Worm (Caenorhabditis elegans) whole organism, L4 larva: ENCODE results near the gene ttr-30.
"Not testable (repeated sequence)": the region's sequence is repeated elsewhere in the genome, so short reads cannot be mapped to it uniquely, and the experiment has no call there.

ENCODE experiments used
- F37D6.2 ChIP-seq: sonication (generic microtip); optimal IDR thresholded peaks from 2 replicates; lab custom pipeline; 2016; ENCODE audit warnings: mild to moderate bottlenecking, missing genetic modification characterization, missing compliant biosample characterization
- F44E2.7 ChIP-seq: fragments of 200-800 bp; sonication (Bioruptor generic); IDR thresholded peaks from 2 replicates; pipeline ENCODE4 v2.1.2; 2022; ENCODE audit warnings: missing genetic modification characterization, missing compliant biosample characterization
- T26A8.4 ChIP-seq: fragments of 200-800 bp; sonication (Bioruptor generic); IDR thresholded peaks from 2 replicates; pipeline ENCODE4 v1.3.6; 2022; ENCODE audit warnings: missing genetic modification characterization, missing compliant biosample characterization
- ZK337.2 ChIP-seq: fragments of 200-800 bp; sonication (Bioruptor generic); IDR thresholded peaks from 2 replicates; pipeline ENCODE4 v1.3.6; 2022; ENCODE audit warnings: missing genetic modification reagents, missing genetic modification characterization, missing compliant biosample characterization
- ZK546.5 ChIP-seq, 2 experiments: sonication (generic microtip); optimal IDR thresholded peaks; 2 replicates each; lab custom pipeline; 2017; ENCODE audit warnings: missing biosample characterization in 2 of 2, missing genetic modification characterization in 2 of 2
- aha-1 ChIP-seq: fragments of 150-350 bp; peaks from one replicate; lab custom pipeline; 2014; ENCODE audit warnings: missing biosample characterization, missing genetic modification characterization
- ceh-20 ChIP-seq: fragments of 200-800 bp; sonication (Bioruptor generic); IDR thresholded peaks from 2 replicates; pipeline ENCODE4 v1.3.6; 2022; ENCODE audit warnings: missing genetic modification reagents, missing genetic modification characterization, missing compliant biosample characterization
- ceh-44 ChIP-seq: fragments of 200-800 bp; sonication (Bioruptor generic); IDR thresholded peaks from 2 replicates; pipeline ENCODE4 v1.3.6; 2022; ENCODE audit warnings: missing genetic modification reagents, missing genetic modification characterization, missing compliant biosample characterization
- ceh-62 ChIP-seq: sonication (generic microtip); optimal IDR thresholded peaks from 2 replicates; lab custom pipeline; 2017; ENCODE audit warnings: missing biosample characterization, missing genetic modification characterization
- ces-1 ChIP-seq: fragments of 150-350 bp; sonication (generic microtip); optimal IDR thresholded peaks from 4 replicates; lab custom pipeline; 2014; ENCODE audit warnings: missing biosample characterization, missing genetic modification reagents, missing genetic modification characterization
- daf-16 ChIP-seq, 3 experiments: sonication (generic microtip); optimal IDR thresholded peaks; 2 replicates each; lab custom pipeline; 2016 to 2017; ENCODE audit warnings: missing genetic modification characterization in 3 of 3, missing genetic modification reagents in 3 of 3, mild to moderate bottlenecking in 2 of 3, missing compliant biosample characterization in 2 of 3, missing biosample characterization in 1 of 3, moderate library complexity in 1 of 3
- daf-19 ChIP-seq: fragments of 200-800 bp; sonication (Bioruptor generic); conservative IDR thresholded peaks from 2 replicates; pipeline ENCODE4 v1.3.6; 2022; ENCODE audit warnings: missing genetic modification characterization, missing compliant biosample characterization
- daf-8 ChIP-seq: fragments of 200-800 bp; sonication (Bioruptor generic); IDR thresholded peaks from 2 replicates; pipeline ENCODE4 v1.3.6; 2022; ENCODE audit warnings: missing genetic modification characterization, missing compliant biosample characterization
- dmd-8 ChIP-seq: fragments of 200-800 bp; sonication (Bioruptor generic); IDR thresholded peaks from 2 replicates; pipeline ENCODE4 v1.3.6; 2022; ENCODE audit warnings: missing genetic modification characterization, missing compliant biosample characterization
- dmd-9 ChIP-seq: fragments of 200-800 bp; sonication (Bioruptor generic); IDR thresholded peaks from 2 replicates; pipeline ENCODE4 v1.3.6; 2022; ENCODE audit warnings: missing genetic modification reagents, missing genetic modification characterization, missing compliant biosample characterization
- duxl-1 ChIP-seq: sonication (generic microtip); optimal IDR thresholded peaks from 2 replicates; lab custom pipeline; 2016; ENCODE audit warnings: mild to moderate bottlenecking, missing genetic modification characterization, moderate library complexity, missing compliant biosample characterization; ENCODE audit not compliant: poor library complexity
- egl-27 ChIP-seq: sonication (generic microtip); optimal IDR thresholded peaks from 3 replicates; lab custom pipeline; 2017; ENCODE audit warnings: missing biosample characterization, missing genetic modification reagents, missing genetic modification characterization
- fos-1 ChIP-seq: fragments of 150-350 bp; optimal IDR thresholded peaks from 2 replicates; lab custom pipeline; 2014; ENCODE audit warnings: missing biosample characterization, missing genetic modification characterization
- gei-8 ChIP-seq: fragments of 200-800 bp; sonication (Bioruptor generic); optimal IDR thresholded peaks from 2 replicates; lab custom pipeline; 2018; ENCODE audit warnings: mild to moderate bottlenecking, missing genetic modification characterization, missing compliant biosample characterization
- hlh-11 ChIP-seq: fragments of 200-800 bp; sonication (Bioruptor generic); optimal IDR thresholded peaks from 2 replicates; lab custom pipeline; 2018; ENCODE audit warnings: mild to moderate bottlenecking, missing genetic modification characterization, missing compliant biosample characterization
- hlh-30 ChIP-seq: sonication (generic microtip); optimal IDR thresholded peaks from 2 replicates; lab custom pipeline; 2017; ENCODE audit warnings: antibody characterized with exemption, mild to moderate bottlenecking, missing genetic modification characterization, missing compliant biosample characterization; ENCODE audit not compliant: insufficient read depth
- hmg-1.1 ChIP-seq: fragments of 200-800 bp; sonication (Bioruptor generic); IDR thresholded peaks from 2 replicates; pipeline ENCODE4 v1.3.6; 2022; ENCODE audit warnings: missing genetic modification reagents, missing genetic modification characterization, missing compliant biosample characterization
- jun-1 ChIP-seq: fragments of 150-350 bp; optimal IDR thresholded peaks from 2 replicates; lab custom pipeline; 2014; ENCODE audit warnings: missing biosample characterization, missing genetic modification reagents, missing genetic modification characterization
- lim-7 ChIP-seq: fragments of 200-800 bp; sonication (Bioruptor generic); IDR thresholded peaks from 2 replicates; pipeline ENCODE4 v1.3.6; 2022; ENCODE audit warnings: missing genetic modification characterization, missing compliant biosample characterization
- lin-38 ChIP-seq: fragments of 200-800 bp; sonication (Bioruptor generic); IDR thresholded peaks from 2 replicates; pipeline ENCODE4 v1.3.6; 2022; ENCODE audit warnings: missing genetic modification reagents, missing genetic modification characterization, missing compliant biosample characterization
- madf-9 ChIP-seq: fragments of 200-800 bp; sonication (Bioruptor generic); conservative IDR thresholded peaks from 2 replicates; pipeline ENCODE4 v1.3.6; 2022; ENCODE audit warnings: missing genetic modification reagents, missing genetic modification characterization, missing compliant biosample characterization
- mdl-1 ChIP-seq, 2 experiments: fragments of 150-350 bp in 1 of 2; sonication (generic microtip) in 1 of 2; optimal IDR thresholded peaks; 2 replicates each; lab custom pipeline; 2014 to 2017; ENCODE audit warnings: missing biosample characterization in 2 of 2, missing genetic modification characterization in 2 of 2
- mdt-29 ChIP-seq: fragments of 200-800 bp; sonication (Bioruptor generic); IDR thresholded peaks from 2 replicates; pipeline ENCODE4 v1.3.6; 2022; ENCODE audit warnings: missing genetic modification reagents, missing genetic modification characterization, missing compliant biosample characterization
- mes-2 ChIP-seq: sonication (generic microtip); optimal IDR thresholded peaks from 2 replicates; lab custom pipeline; 2016; ENCODE audit warnings: missing genotype, mild to moderate bottlenecking, missing genetic modification characterization, missing compliant biosample characterization; ENCODE audit not compliant: poor library complexity, severe bottlenecking
- mxl-3 ChIP-seq: fragments of 200-800 bp; sonication (Bioruptor generic); optimal IDR thresholded peaks from 2 replicates; lab custom pipeline; 2018; ENCODE audit warnings: mild to moderate bottlenecking, missing genetic modification characterization, missing compliant biosample characterization
- nhr-10 ChIP-seq: fragments of 150-350 bp; optimal IDR thresholded peaks from 2 replicates; lab custom pipeline; 2014; ENCODE audit warnings: missing biosample characterization, missing genetic modification characterization
- nhr-11 ChIP-seq: fragments of 150-350 bp; optimal IDR thresholded peaks from 2 replicates; lab custom pipeline; 2014; ENCODE audit warnings: missing biosample characterization, missing genetic modification characterization
- nhr-111 ChIP-seq: fragments of 200-800 bp; sonication (Bioruptor generic); optimal IDR thresholded peaks from 2 replicates; lab custom pipeline; 2018; ENCODE audit warnings: mild to moderate bottlenecking, missing genetic modification characterization, missing compliant biosample characterization
- nhr-25 ChIP-seq: sonication (generic microtip); optimal IDR thresholded peaks from 2 replicates; lab custom pipeline; 2017; ENCODE audit warnings: missing genetic modification characterization, mild to moderate bottlenecking, missing compliant biosample characterization, antibody characterized with exemption, moderate library complexity, borderline replicate concordance; ENCODE audit not compliant: insufficient read depth
- pqm-1 ChIP-seq: sonication (generic microtip); optimal IDR thresholded peaks from 2 replicates; lab custom pipeline; 2017; ENCODE audit warnings: missing biosample characterization, missing genetic modification characterization
- rbr-2 ChIP-seq: sonication (generic microtip); optimal IDR thresholded peaks from 2 replicates; lab custom pipeline; 2016; ENCODE audit warnings: missing genotype, missing genetic modification characterization, missing compliant biosample characterization
- spr-3 ChIP-seq: fragments of 200-800 bp; sonication (Bioruptor generic); optimal IDR thresholded peaks from 2 replicates; lab custom pipeline; 2018; ENCODE audit warnings: mild to moderate bottlenecking, missing genetic modification characterization, missing compliant biosample characterization
- unc-39 ChIP-seq: sonication (generic microtip); optimal IDR thresholded peaks from 2 replicates; lab custom pipeline; 2017; ENCODE audit warnings: missing biosample characterization, missing genetic modification characterization
- unc-62 ChIP-seq, 3 experiments: fragments of 150-350 bp in 1 of 3; sonication (generic microtip); optimal IDR thresholded peaks in 2 of 3; peaks in 1 of 3; 1 replicate in 1 of 3; 2 replicates in 2 of 3; lab custom pipeline; 2014 to 2017; ENCODE audit warnings: missing biosample characterization in 3 of 3, missing genetic modification characterization in 3 of 3, missing genetic modification reagents in 3 of 3, missing genotype in 1 of 3
- vab-7 ChIP-seq: fragments of 200-800 bp; sonication (Bioruptor generic); IDR thresholded peaks from 2 replicates; pipeline ENCODE4 v1.3.6; 2022; ENCODE audit warnings: missing genetic modification reagents, missing genetic modification characterization, missing compliant biosample characterization
- zag-1 ChIP-seq: fragments of 150-350 bp; optimal IDR thresholded peaks from 2 replicates; lab custom pipeline; 2014; ENCODE audit warnings: missing biosample characterization, missing genetic modification characterization
- zfp-3 ChIP-seq: fragments of 200-800 bp; sonication (Bioruptor generic); conservative IDR thresholded peaks from 2 replicates; pipeline ENCODE4 v1.3.6; 2022; ENCODE audit warnings: missing genetic modification reagents, missing genetic modification characterization, missing compliant biosample characterization
- zip-11 ChIP-seq: fragments of 200-800 bp; sonication (Bioruptor generic); IDR thresholded peaks from 2 replicates; pipeline ENCODE4 v1.3.6; 2022; ENCODE audit warnings: missing genetic modification characterization, missing compliant biosample characterization
- ztf-7 ChIP-seq: fragments of 150-350 bp; optimal IDR thresholded peaks from 2 replicates; lab custom pipeline; 2014; ENCODE audit warnings: missing biosample characterization, missing genetic modification characterization

Gene ttr-30

ce11 chrX:7365267-7365666 lies 34.5 kb downstream of the ttr-30 start, which contains the start of gene C56G3.2:
TSS of gene C56G3.2 (plus strand) at chrX:7365567.
- not testable (repeated sequence) for TF ChIP-seq hlh-11 (tag; lab: Kevin White, UChicago); ZK337.2 (GFP tag; lab: Robert Waterston, UW); mdl-1 (tag; optimal IDR thresholded peaks at IDR 0.05; lab: Kevin White, UChicago)

- TF ChIP-seq zfp-3 (no peak), egl-27 (tag; lab: Kevin White, UChicago) (no peak), nhr-25 (tag; lab: Kevin White, UChicago) (no peak), nhr-111 (GFP tag; lab: Kevin White, UChicago) (no peak), lin-38 (no peak), ceh-44 (GFP tag; lab: Robert Waterston, UW) (no peak), ceh-20 (no peak), fos-1 (tag; lab: Kevin White, UChicago) (no peak), mxl-3 (GFP tag; lab: Kevin White, UChicago) (no peak), unc-62 (GFP tag; optimal IDR thresholded peaks at IDR 0.05 in 1 of 2; lab: Kevin White, UChicago) (no peak), unc-62 (tag; optimal IDR thresholded peaks at IDR 0.05; lab: Kevin White, UChicago) (no peak), gei-8 (GFP tag; lab: Kevin White, UChicago) (no peak), T26A8.4 (GFP tag; lab: Robert Waterston, UW) (no peak)
Observed at ce11 chrX:7369770-7370169, 39.0 kb downstream of the ttr-30 start.

- TF ChIP-seq rbr-2 (no peak), mes-2 (no peak), dmd-9 (GFP tag; lab: Robert Waterston, UW) (no peak), aha-1 (tag; lab: Kevin White, UChicago) (no peak), dmd-8 (GFP tag; lab: Robert Waterston, UW) (no peak), nhr-10 (tag; lab: Kevin White, UChicago) (no peak), jun-1 (tag; lab: Kevin White, UChicago) (no peak), unc-39 (tag; lab: Kevin White, UChicago) (no peak), daf-19 (no peak), daf-8 (GFP tag; lab: Robert Waterston, UW) (no peak), zip-11 (GFP tag; lab: Robert Waterston, UW) (no peak), F37D6.2 (tag; lab: Kevin White, UChicago) (no peak), ZK546.5 (tag; optimal IDR thresholded peaks at IDR 0.05; lab: Kevin White, UChicago) (no peak), madf-9 (GFP tag; lab: Robert Waterston, UW) (no peak)
Observed at ce11 chrX:7371945-7372344, 41.2 kb downstream of the ttr-30 start.

ce11 chrX:7376941-7377340 lies 46.2 kb downstream of the ttr-30 start, which contains the start of gene npr-8:
TSS of gene npr-8 (plus strand) at chrX:7377302.
- TF ChIP-seq ceh-20 = no peak
- peak; percentile 53 for TF ChIP-seq ces-1 (GFP tag; lab: Kevin White, UChicago)

- peak in 1 of 2 experiments; percentile 74 for TF ChIP-seq daf-16 (GFP tag; optimal IDR thresholded peaks at IDR 0.05; lab: Kevin White, UChicago)
- TF ChIP-seq daf-16 (tag; optimal IDR thresholded peaks at IDR 0.05; lab: Kevin White, UChicago) = no peak
- TF ChIP-seq vab-7 = peak; percentile 44; the same call in 1 of the 2 replicates
- no peak for TF ChIP-seq lim-7
- TF ChIP-seq nhr-11 = no peak
- no peak for TF ChIP-seq ceh-62 (tag; lab: Kevin White, UChicago)
- TF ChIP-seq ztf-7 (tag; lab: Kevin White, UChicago) = no peak
- TF ChIP-seq daf-19 = no peak
- TF ChIP-seq hmg-1.1 (GFP tag; lab: Robert Waterston, UW) = no peak
- no peak for TF ChIP-seq mdt-29 (GFP tag; lab: Robert Waterston, UW)
- peak; percentile 19 for TF ChIP-seq hlh-30 (tag; lab: Kevin White, UChicago)
- no peak for TF ChIP-seq jun-1 (tag; lab: Kevin White, UChicago)
- TF ChIP-seq F44E2.7 (GFP tag; lab: Robert Waterston, UW) = no peak
- TF ChIP-seq spr-3 = no peak
- TF ChIP-seq dmd-9 (GFP tag; lab: Robert Waterston, UW) = no peak
- TF ChIP-seq rbr-2 = no peak
- TF ChIP-seq zag-1 (tag; lab: Kevin White, UChicago) = no peak
- no peak for TF ChIP-seq duxl-1 (tag; lab: Kevin White, UChicago)
- no peak for TF ChIP-seq pqm-1 (tag; lab: Kevin White, UChicago)
Observed at ce11 chrX:7378608-7379007, 47.9 kb downstream of the ttr-30 start.
